Fruit fly (Drosophila melanogaster): ENCODE data around the gene Ggt-1.
A peak's percentile ranks its signal among the peaks of the same experiment; 100 is the strongest.

The Ggt-1 gene

DNA sequence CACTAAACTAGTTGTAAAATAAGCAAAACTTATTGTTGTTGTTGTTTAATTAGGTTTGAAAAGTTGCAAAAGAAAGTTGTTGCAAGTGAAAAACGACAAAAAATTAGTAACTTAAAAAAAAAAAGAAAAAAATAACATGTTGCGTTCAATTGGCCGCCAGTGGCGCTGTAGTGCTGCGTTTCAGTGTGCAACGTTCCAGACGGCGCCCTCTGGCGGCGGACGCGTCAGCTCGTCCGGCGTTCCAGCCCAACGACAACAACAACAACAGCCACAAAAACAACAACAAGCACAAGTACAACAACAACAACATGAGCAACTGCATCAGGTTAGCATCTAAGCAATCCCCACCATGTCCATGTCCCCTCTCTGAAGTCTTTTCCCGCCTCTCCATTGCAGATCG lies 5.1 kb upstream of the Ggt-1 start (continued):
- TF ChIP-seq Hey (tag; optimal IDR thresholded peaks at IDR 0.05) (no peak), cad (GFP tag; optimal IDR thresholded peaks at IDR 0.05) (no peak), danr (GFP tag; IDR thresholded peaks at IDR 0.05) (no peak), CG10431 (GFP tag; optimal IDR thresholded peaks at IDR 0.05) (peak; percentile 55), E2f1 (GFP tag; IDR thresholded peaks at IDR 0.05) (0 out of 2 replicates have a peak, but pooled peaks have one; percentile 12), C15 (GFP tag; IDR thresholded peaks at IDR 0.05) (no peak), Eip74EF (GFP tag; optimal IDR thresholded peaks at IDR 0.05) (no peak), CG14860 (GFP tag; IDR thresholded peaks at IDR 0.05; ENCODE audit: partially characterized antibody) (no peak), CG11723 (GFP tag; optimal IDR thresholded peaks at IDR 0.05) (no peak), Oli (tag; optimal IDR thresholded peaks at IDR 0.05) (peak; percentile 18), so (GFP tag; IDR thresholded peaks at IDR 0.05) (no peak), chif (GFP tag; optimal IDR thresholded peaks at IDR 0.05) (peak in 1 of 2 experiments; percentile 59), CG7556 (GFP tag; optimal IDR thresholded peaks at IDR 0.05) (no peak), CG2116 (GFP tag; optimal IDR thresholded peaks at IDR 0.05) (peak; percentile 11), CG4820 (GFP tag; optimal IDR thresholded peaks at IDR 0.05) (peak; percentile 6), cato (GFP tag; optimal IDR thresholded peaks at IDR 0.05; ENCODE audit: borderline replicate concordance) (no peak), Gug (GFP tag; IDR thresholded peaks at IDR 0.05) (no peak), hkb (optimal IDR thresholded peaks at IDR 0.05) (no peak), hkb (GFP tag; IDR thresholded peaks at IDR 0.05) (0 out of 2 replicates have a peak, but pooled peaks have one; percentile 30), bigmax (GFP tag; optimal IDR thresholded peaks at IDR 0.05) (no peak), Awh (GFP tag; IDR thresholded peaks at IDR 0.05) (peak; percentile 62; the same call in 1 of the 2 replicates), tup (GFP tag; optimal IDR thresholded peaks at IDR 0.05) (no peak), Hmx (GFP tag; optimal IDR thresholded peaks at IDR 0.05) (no peak), rib (GFP tag; IDR thresholded peaks at IDR 0.05) (no peak), lbe (GFP tag; optimal IDR thresholded peaks at IDR 0.05) (no peak), jing (GFP tag; optimal IDR thresholded peaks at IDR 0.05) (no peak), Neu2 (GFP tag; optimal IDR thresholded peaks at IDR 0.05; ENCODE audit: borderline replicate concordance) (no peak), CG13624 (GFP tag; optimal IDR thresholded peaks at IDR 0.05) (no peak), CG8478 (optimal IDR thresholded peaks at IDR 0.05) (no peak), CHES-1-like (GFP tag; optimal IDR thresholded peaks at IDR 0.05) (peak; percentile 25), caup (GFP tag; optimal IDR thresholded peaks at IDR 0.05; ENCODE audit: severe bottlenecking) (no peak), cwo (GFP tag; optimal IDR thresholded peaks at IDR 0.05) (no peak), CG17612 (GFP tag; IDR thresholded peaks at IDR 0.05) (no peak), CG6683 (GFP tag; optimal IDR thresholded peaks at IDR 0.05) (no peak), Hr51 (GFP tag; optimal IDR thresholded peaks at IDR 0.05) (peak in 1 of 2 experiments; percentile 53), CG10654 (GFP tag; optimal IDR thresholded peaks at IDR 0.05) (no peak), Opbp (GFP tag; IDR thresholded peaks at IDR 0.05; ENCODE audit: partially characterized antibody) (no peak), mirr (GFP tag; optimal IDR thresholded peaks at IDR 0.05) (no peak), MBD-R2 (GFP tag; IDR thresholded peaks at IDR 0.05) (peak; percentile 22; the same call in 1 of the 2 replicates), Nf-YC (tag; optimal IDR thresholded peaks at IDR 0.05) (peak; percentile 10), BEAF-32 (GFP tag; optimal IDR thresholded peaks at IDR 0.05) (no peak), Lhr (GFP tag; optimal IDR thresholded peaks at IDR 0.05) (peak; percentile 43), CG32767 (GFP tag; IDR thresholded peaks at IDR 0.05) (no peak), ap (GFP tag; IDR thresholded peaks at IDR 0.05) (no peak), wek (GFP tag; optimal IDR thresholded peaks at IDR 0.05) (no peak), Fer1 (GFP tag; optimal IDR thresholded peaks at IDR 0.05) (no peak), chinmo (GFP tag; IDR thresholded peaks at IDR 0.05; ENCODE audit: partially characterized antibody) (0 out of 4 replicates have a peak, but pooled peaks have one; percentile 35), Antp (GFP tag; optimal IDR thresholded peaks at IDR 0.05) (peak; percentile 5), bcd (GFP tag; optimal IDR thresholded peaks at IDR 0.05) (peak; percentile 12), CG7357 (GFP tag; IDR thresholded peaks at IDR 0.05) (no peak), CG31224 (GFP tag; IDR thresholded peaks at IDR 0.05) (no peak)

All from whole organism, embryonic.